Worm (Caenorhabditis elegans): Measurements from ENCODE around the gene T26H5.4.

Gene T26H5.4

ce11 chrV:15412625-15413024 is 35.9 kb downstream of the T26H5.4 start, which contains the start of gene srbc-63:
srbc-63 (minus strand) TSS chrV:15412725.
- TF ChIP-seq zfh-2 (GFP tag; conservative IDR thresholded peaks at IDR 0.05) (no peak), ceh-79 (tag; optimal IDR thresholded peaks at IDR 0.05) (no peak), rpc-1 (optimal IDR thresholded peaks at IDR 0.05) (no peak), rpc-1 (tag; optimal IDR thresholded peaks at IDR 0.05) (no peak), T07F8.4 (tag; optimal IDR thresholded peaks at IDR 0.05) (no peak), Y53G8AR.9 (GFP tag; conservative IDR thresholded peaks at IDR 0.05) (no peak), bed-2 (GFP tag; IDR thresholded peaks at IDR 0.05) (no peak), rcor-1 (GFP tag; IDR thresholded peaks at IDR 0.05) (no peak), atf-7 (tag; optimal IDR thresholded peaks at IDR 0.05) (no peak), F55B11.4 (tag; optimal IDR thresholded peaks at IDR 0.05; ENCODE audit: borderline replicate concordance, insufficient read depth) (no peak), die-1 (tag; optimal IDR thresholded peaks at IDR 0.05) (no peak), snpc-4 (GFP tag; optimal IDR thresholded peaks at IDR 0.05) (no peak), snpc-4 (tag; optimal IDR thresholded peaks at IDR 0.05) (no peak), ceh-27 (GFP tag; optimal IDR thresholded peaks at IDR 0.05) (no peak), aptf-2 (GFP tag; conservative IDR thresholded peaks at IDR 0.05) (no peak), Y79H2A.3 (GFP tag; conservative IDR thresholded peaks at IDR 0.05) (no peak), F52B5.7 (tag; optimal IDR thresholded peaks at IDR 0.05) (no peak), B0035.1 (tag; optimal IDR thresholded peaks at IDR 0.05) (no peak), F57C9.4 (tag; optimal IDR thresholded peaks at IDR 0.05) (no peak)

DNA sequence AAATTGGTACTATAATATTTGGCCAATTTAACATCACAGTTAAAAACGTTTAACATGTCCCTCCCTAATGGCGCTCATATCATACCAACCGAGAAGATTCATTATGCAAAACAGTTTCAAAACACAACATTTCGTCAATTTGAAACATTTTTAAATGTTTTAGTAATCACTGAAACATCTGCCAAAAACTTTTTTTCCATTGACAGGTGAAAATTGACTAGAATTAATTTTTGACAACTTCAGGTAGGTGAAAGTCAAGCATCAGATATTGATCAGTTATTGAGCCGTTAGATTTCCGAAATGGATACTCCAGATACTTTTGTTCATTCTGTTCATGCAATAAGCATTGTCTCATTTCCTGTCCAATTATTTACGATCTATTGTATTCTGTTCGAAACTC is 41.6 kb downstream of the T26H5.4 start, which contains the start of gene srh-257:
Gene srh-257, plus strand, starts transcription at position 301 of the 400 bp plus-strand sequence.
- no peak for TF ChIP-seq ceh-27 (GFP tag; optimal IDR thresholded peaks at IDR 0.05)
- TF ChIP-seq fkh-3 (tag; optimal IDR thresholded peaks at IDR 0.05), result no peak
- TF ChIP-seq nfyb-1 (GFP tag; IDR thresholded peaks at IDR 0.05), result no peak
- no peak for TF ChIP-seq mxl-1 (tag; optimal IDR thresholded peaks at IDR 0.05)

- TF ChIP-seq madf-8 (GFP tag; conservative IDR thresholded peaks at IDR 0.05) (no peak), unc-130 (GFP tag; optimal IDR thresholded peaks at IDR 0.05) (no peak), F55B11.4 (tag; optimal IDR thresholded peaks at IDR 0.05; ENCODE audit: borderline replicate concordance, insufficient read depth) (no peak), egrh-3 (GFP tag; IDR thresholded peaks at IDR 0.05) (no peak), ceh-40 (GFP tag; IDR thresholded peaks at IDR 0.05) (no peak), F10E7.11 (tag; optimal IDR thresholded peaks at IDR 0.05) (no peak), bed-1 (GFP tag; IDR thresholded peaks at IDR 0.05) (no peak), D2030.7 (GFP tag; IDR thresholded peaks at IDR 0.05) (no peak), lir-1 (GFP tag; conservative IDR thresholded peaks at IDR 0.05) (no peak), ama-1 (optimal IDR thresholded peaks at IDR 0.05) (no peak), ama-1 (GFP tag; optimal IDR thresholded peaks at IDR 0.05) (no peak), ceh-91 (GFP tag; IDR thresholded peaks at IDR 0.05) (no peak), gei-17 (GFP tag; optimal IDR thresholded peaks at IDR 0.05) (no peak), pbrm-1 (GFP tag; IDR thresholded peaks at IDR 0.05) (no peak), athp-1 (tag; optimal IDR thresholded peaks at IDR 0.05) (no peak), madf-6 (GFP tag; IDR thresholded peaks at IDR 0.05) (no peak), T07F8.4 (tag; optimal IDR thresholded peaks at IDR 0.05) (no peak), Y79H2A.3 (GFP tag; conservative IDR thresholded peaks at IDR 0.05) (no peak), mcd-1 (GFP tag; IDR thresholded peaks at IDR 0.05) (no peak), rcor-1 (GFP tag; IDR thresholded peaks at IDR 0.05) (no peak), B0035.1 (tag; optimal IDR thresholded peaks at IDR 0.05) (no peak)
Measured at ce11 chrV:15404859-15405258, 43.6 kb downstream of the T26H5.4 start, which contains the start of gene srh-258. srh-258 (plus strand) TSS chrV:15405159.
